Fruit fly (Drosophila melanogaster) whole organism, wandering third instar larva: Measurements from ENCODE around the gene sba.
A peak's percentile ranks its signal among the peaks of the same experiment; 100 is the strongest.

Source experiments
- Abd-B ChIP-seq: fragments of >200 bp; optimal IDR thresholded peaks from 2 replicates; lab custom pipeline; 2017; ENCODE audit warnings: missing biosample characterization, missing genetic modification characterization
- CG32264 ChIP-seq: fragments of 200-800 bp; sonication (Bioruptor generic); optimal IDR thresholded peaks from 2 replicates; lab custom pipeline; 2016; ENCODE audit warnings: missing biosample characterization, missing genetic modification characterization
- CG9705 ChIP-seq: fragments of 200-800 bp; sonication (Bioruptor generic); optimal IDR thresholded peaks from 2 replicates; lab custom pipeline; 2018; ENCODE audit warnings: missing biosample characterization, mild to moderate bottlenecking, missing genetic modification characterization
- CrebA ChIP-seq: fragments of 200-800 bp; sonication (Bioruptor generic); optimal IDR thresholded peaks from 2 replicates; lab custom pipeline; 2016; ENCODE audit warnings: missing biosample characterization, mild to moderate bottlenecking, missing genetic modification characterization, borderline replicate concordance
- Dfd ChIP-seq: fragments of >200 bp; optimal IDR thresholded peaks from 2 replicates; lab custom pipeline; 2017; ENCODE audit warnings: missing biosample characterization, missing genetic modification characterization
- Dif ChIP-seq: fragments of 200-275, 200-300 bp; sonication (Bioruptor generic); optimal IDR thresholded peaks from 2 replicates; lab custom pipeline; 2018; ENCODE audit warnings: missing biosample characterization, missing genetic modification characterization; ENCODE audit not compliant: partially characterized antibody
- GATAd ChIP-seq: sonication (Bioruptor generic); optimal IDR thresholded peaks from 2 replicates; lab custom pipeline; 2016; ENCODE audit warnings: missing biosample characterization, missing genetic modification characterization
- HLH106 ChIP-seq: fragments of 200-800 bp; optimal IDR thresholded peaks from 3 replicates; lab custom pipeline; 2019; ENCODE audit warnings: missing biosample characterization, mild to moderate bottlenecking, missing genetic modification characterization, moderate library complexity
- Hnf4 ChIP-seq: fragments of 200-800 bp; sonication (Bioruptor generic); optimal IDR thresholded peaks from 2 replicates; lab custom pipeline; 2016; ENCODE audit warnings: missing biosample characterization, mild to moderate bottlenecking, missing genetic modification characterization
- Hr78 ChIP-seq: fragments of >200 bp; optimal IDR thresholded peaks from 2 replicates; lab custom pipeline; 2017; ENCODE audit warnings: missing biosample characterization, missing genetic modification characterization
- Hr83 ChIP-seq: fragments of 200-300 bp; sonication (Bioruptor generic); optimal IDR thresholded peaks from 2 replicates; lab custom pipeline; 2016; ENCODE audit warnings: missing biosample characterization, mild to moderate bottlenecking, missing genetic modification characterization, moderate library complexity; ENCODE audit not compliant: poor library complexity, severe bottlenecking
- Jra ChIP-seq: sonication (Bioruptor generic); optimal IDR thresholded peaks from 2 replicates; lab custom pipeline; 2016; ENCODE audit warnings: missing biosample characterization, missing genetic modification characterization
- Mio ChIP-seq: sonication (Bioruptor generic); optimal IDR thresholded peaks from 2 replicates; lab custom pipeline; 2016; ENCODE audit warnings: missing biosample characterization, missing genetic modification characterization
- Myc ChIP-seq: fragments of >200 bp; optimal IDR thresholded peaks from 2 replicates; lab custom pipeline; 2017
- N ChIP-seq: fragments of >200 bp; optimal IDR thresholded peaks from 2 replicates; lab custom pipeline; 2018; ENCODE audit warnings: missing biosample characterization, missing external identifiers, missing genetic modification characterization
- OdsH ChIP-seq: fragments of 200-800 bp; sonication (Bioruptor generic); optimal IDR thresholded peaks from 2 replicates; lab custom pipeline; 2016; ENCODE audit warnings: missing biosample characterization, mild to moderate bottlenecking, missing genetic modification characterization
- Rel ChIP-seq, 2 experiments: fragments of 200-800 bp; sonication (Bioruptor generic) in 1 of 2; optimal IDR thresholded peaks; 2 replicates in 1 of 2; 3 replicates in 1 of 2; lab custom pipeline; 2016 to 2019; ENCODE audit warnings: mild to moderate bottlenecking in 2 of 2, missing biosample characterization in 2 of 2, missing genetic modification characterization in 2 of 2, moderate library complexity in 1 of 2
- Sp1 ChIP-seq: fragments of 200-800 bp; sonication (Bioruptor generic); optimal IDR thresholded peaks from 3 replicates; lab custom pipeline; 2019; ENCODE audit warnings: missing biosample characterization, mild to moderate bottlenecking, missing genetic modification characterization, moderate library complexity
- Vsx2 ChIP-seq: fragments of 200-300, 225-300 bp; sonication (Bioruptor generic); optimal IDR thresholded peaks from 2 replicates; lab custom pipeline; 2018; ENCODE audit warnings: missing biosample characterization, missing genetic modification characterization; ENCODE audit not compliant: partially characterized antibody
- br ChIP-seq: fragments of 200-800 bp; sonication (Bioruptor generic); optimal IDR thresholded peaks from 2 replicates; lab custom pipeline; 2016; ENCODE audit warnings: missing biosample characterization, missing genetic modification characterization
- brk ChIP-seq: fragments of 200-800 bp; sonication (Bioruptor generic); optimal IDR thresholded peaks from 2 replicates; lab custom pipeline; 2016; ENCODE audit warnings: missing biosample characterization, mild to moderate bottlenecking, missing genetic modification characterization
- dl ChIP-seq, 2 experiments: fragments of 175-275, 200-275 bp in 1 of 2; fragments of 200-275 bp in 1 of 2; sonication (Bioruptor generic); optimal IDR thresholded peaks; lab custom pipeline; 2018; ENCODE audit warnings: mild to moderate bottlenecking in 2 of 2, missing biosample characterization in 2 of 2, missing genetic modification characterization in 2 of 2, moderate library complexity in 2 of 2; ENCODE audit not compliant: partially characterized antibody in 2 of 2, insufficient read depth in 1 of 2
- dmrt93B ChIP-seq: fragments of 200-800 bp; sonication (Bioruptor generic); optimal IDR thresholded peaks from 2 replicates; lab custom pipeline; 2018; ENCODE audit warnings: missing biosample characterization, mild to moderate bottlenecking, missing genetic modification characterization
- dsf ChIP-seq: sonication (Bioruptor generic); optimal IDR thresholded peaks from 2 replicates; lab custom pipeline; 2016; ENCODE audit warnings: missing biosample characterization, missing genetic modification characterization, borderline replicate concordance
- ey ChIP-seq: fragments of 200-800 bp; sonication (Bioruptor generic); optimal IDR thresholded peaks from 2 replicates; lab custom pipeline; 2016; ENCODE audit warnings: missing biosample characterization, missing genetic modification characterization
- foxo ChIP-seq, 2 experiments: fragments of 200-800 bp; sonication (Bioruptor generic); optimal IDR thresholded peaks; 2 replicates in 1 of 2; 3 replicates in 1 of 2; lab custom pipeline; 2016 to 2017; ENCODE audit warnings: missing biosample characterization in 2 of 2, missing genetic modification characterization in 2 of 2
- fru ChIP-seq: fragments of 200-800 bp; sonication (Bioruptor generic); optimal IDR thresholded peaks from 3 replicates; lab custom pipeline; 2016; ENCODE audit warnings: missing biosample characterization, mild to moderate bottlenecking, missing genetic modification characterization
- h ChIP-seq: fragments of 200-800 bp; sonication (Bioruptor generic); optimal IDR thresholded peaks from 3 replicates; lab custom pipeline; 2016; ENCODE audit warnings: missing biosample characterization, mild to moderate bottlenecking, missing genetic modification characterization
- jim ChIP-seq: fragments of 175-275, 200-325 bp; sonication (Bioruptor generic); optimal IDR thresholded peaks from 2 replicates; lab custom pipeline; 2016; ENCODE audit warnings: missing biosample characterization, mild to moderate bottlenecking, missing genetic modification characterization
- lola ChIP-seq: fragments of >200 bp; optimal IDR thresholded peaks from 2 replicates; lab custom pipeline; 2017; ENCODE audit warnings: missing biosample characterization, missing genetic modification characterization
- pan ChIP-seq: fragments of >200 bp; optimal IDR thresholded peaks from 2 replicates; lab custom pipeline; 2017
- psq ChIP-seq: fragments of 200-800 bp; sonication (Bioruptor generic); optimal IDR thresholded peaks from 3 replicates; lab custom pipeline; 2017; ENCODE audit warnings: missing biosample characterization, mild to moderate bottlenecking, missing genetic modification characterization, moderate library complexity
- rgr ChIP-seq: fragments of 200-800 bp; sonication (Bioruptor generic); optimal IDR thresholded peaks from 3 replicates; lab custom pipeline; 2016; ENCODE audit warnings: missing biosample characterization, mild to moderate bottlenecking, missing genetic modification characterization
- sage ChIP-seq: fragments of 200-800 bp; sonication (Bioruptor generic); optimal IDR thresholded peaks from 2 replicates; lab custom pipeline; 2016; ENCODE audit warnings: missing biosample characterization, mild to moderate bottlenecking, missing genetic modification characterization
- sv ChIP-seq: fragments of 200-800 bp; sonication (Bioruptor generic); optimal IDR thresholded peaks from 3 replicates; lab custom pipeline; 2016; ENCODE audit warnings: missing biosample characterization, missing genetic modification characterization
- tai ChIP-seq: sonication (Bioruptor generic); optimal IDR thresholded peaks from 2 replicates; lab custom pipeline; 2016; ENCODE audit warnings: missing biosample characterization, missing genetic modification characterization
- usp ChIP-seq: fragments of >200 bp; optimal IDR thresholded peaks from 2 replicates; lab custom pipeline; 2017; ENCODE audit warnings: missing biosample characterization, missing genetic modification characterization
- woc ChIP-seq: sonication (Bioruptor generic); optimal IDR thresholded peaks from 2 replicates; lab custom pipeline; 2016; ENCODE audit warnings: missing biosample characterization, mild to moderate bottlenecking, missing genetic modification characterization

sba gene

DNA sequence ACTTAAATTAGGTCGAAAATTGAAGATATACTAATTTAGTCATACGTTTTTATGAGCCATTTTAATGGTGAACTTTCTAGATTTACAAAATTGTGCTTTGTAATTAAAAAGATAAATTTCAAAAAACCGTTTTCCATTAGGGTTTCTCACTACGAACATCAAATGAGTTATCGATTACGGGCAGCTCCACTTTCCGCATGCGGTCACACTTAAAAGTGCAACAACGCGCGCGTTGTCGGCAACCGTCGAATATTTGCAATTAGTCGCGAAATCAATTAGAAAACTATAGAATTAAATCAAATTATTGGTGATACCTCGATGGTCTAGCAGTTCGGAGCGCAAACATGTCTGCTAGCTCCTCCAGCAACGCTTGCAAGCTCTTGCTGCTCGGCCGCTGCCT, 1.4 kb upstream of the sba start, which contains the start of gene Ndc1:
Gene Ndc1 (plus strand): TSS at position 200 of the 400 bp plus-strand sequence.
- TF ChIP-seq Dif (GFP tag; lab: Kevin White, UChicago) (no peak), Hnf4 (GFP tag; lab: Kevin White, UChicago) (no peak), Rel (GFP tag; optimal IDR thresholded peaks at IDR 0.05; lab: Kevin White, UChicago) (no peak), Rel (tag; optimal IDR thresholded peaks at IDR 0.05; lab: Kevin White, UChicago) (no peak), usp (no peak), Dfd (GFP tag; lab: Kevin White, UChicago) (no peak), ey (GFP tag; lab: Kevin White, UChicago) (no peak), Sp1 (no peak), dl (GFP tag; optimal IDR thresholded peaks at IDR 0.05; lab: Kevin White, UChicago; ENCODE audit: insufficient read depth in 1 of 2, partially characterized antibody in 2 of 2) (no peak)

DNA sequence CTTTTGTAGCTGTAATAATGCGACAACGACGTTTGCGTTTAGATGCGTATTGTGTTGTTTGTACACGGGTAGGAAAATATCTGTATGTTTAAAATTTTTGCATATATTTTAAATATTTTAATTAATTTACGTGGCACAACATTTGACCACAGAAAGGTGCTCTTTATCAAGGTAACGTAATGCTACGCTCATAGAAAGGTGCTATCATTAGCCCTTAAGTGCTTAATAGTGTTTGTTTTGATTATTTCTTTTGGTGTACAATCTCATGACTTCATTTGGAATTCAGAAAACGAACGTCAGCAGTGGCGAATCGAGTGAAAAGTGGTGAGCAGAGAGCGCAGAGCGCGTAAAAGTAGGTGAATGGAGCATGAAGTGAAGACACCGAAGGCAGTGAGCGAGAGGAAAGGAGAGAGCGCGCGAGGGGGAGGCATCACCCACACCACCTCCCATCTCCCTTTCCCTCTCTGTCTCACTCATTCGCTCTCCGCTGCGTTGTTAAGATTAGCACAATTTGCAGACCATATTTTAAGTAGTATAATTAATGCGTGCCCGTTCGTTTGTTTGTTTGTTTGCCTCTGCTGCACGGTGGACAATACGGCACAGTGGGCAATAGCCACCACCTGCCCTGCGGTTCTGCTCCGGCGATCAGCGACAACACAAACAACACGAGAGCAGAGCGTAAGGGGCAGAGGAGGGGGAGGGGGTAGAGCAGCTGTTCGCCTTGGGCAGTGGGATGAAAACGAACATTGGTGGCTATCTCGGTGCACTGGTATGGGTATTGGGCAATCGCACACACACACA, 872 bp downstream of the sba start:
- TF ChIP-seq ey (GFP tag; lab: Kevin White, UChicago) = no peak
- no peak for TF ChIP-seq usp
- no peak for TF ChIP-seq Abd-B (GFP tag; lab: Kevin White, UChicago)
- no peak for TF ChIP-seq CG9705 (GFP tag; lab: Kevin White, UChicago)
- no peak for TF ChIP-seq CG32264 (GFP tag; lab: Kevin White, UChicago)
- no peak for TF ChIP-seq dsf
- TF ChIP-seq fru (GFP tag; lab: Kevin White, UChicago) = no peak
- no peak for TF ChIP-seq lola (GFP tag; lab: Kevin White, UChicago)
- TF ChIP-seq dl (GFP tag; optimal IDR thresholded peaks at IDR 0.05; lab: Kevin White, UChicago; ENCODE audit: insufficient read depth in 1 of 2, partially characterized antibody in 2 of 2) = peak in 1 of 2 experiments; percentile 67
- TF ChIP-seq br (GFP tag; lab: Kevin White, UChicago) = peak; percentile 27
- TF ChIP-seq Mio = no peak
- peak; percentile 54 for TF ChIP-seq rgr
- TF ChIP-seq Hr78 = no peak
- peak; percentile 75 for TF ChIP-seq Dif (GFP tag; lab: Kevin White, UChicago)
- peak in 1 of 2 experiments; percentile 45 for TF ChIP-seq foxo (GFP tag; optimal IDR thresholded peaks at IDR 0.05; lab: Kevin White, UChicago)
- TF ChIP-seq Myc (lab: Kevin White, UChicago) = no peak
- no peak for TF ChIP-seq Hr83 (GFP tag; lab: Kevin White, UChicago)
- TF ChIP-seq Hnf4 (GFP tag; lab: Kevin White, UChicago) = no peak
- TF ChIP-seq woc = no peak
- TF ChIP-seq Sp1 = no peak
- no peak for TF ChIP-seq Rel (GFP tag; optimal IDR thresholded peaks at IDR 0.05; lab: Kevin White, UChicago)
- TF ChIP-seq Rel (tag; optimal IDR thresholded peaks at IDR 0.05; lab: Kevin White, UChicago) = no peak
- no peak for TF ChIP-seq sv (GFP tag; lab: Kevin White, UChicago)
- TF ChIP-seq Dfd (GFP tag; lab: Kevin White, UChicago) = no peak
- no peak for TF ChIP-seq dmrt93B (GFP tag; lab: Kevin White, UChicago)
- no peak for TF ChIP-seq OdsH (GFP tag; lab: Kevin White, UChicago)
- no peak for TF ChIP-seq jim
- peak; percentile 18 for TF ChIP-seq psq (GFP tag; lab: Kevin White, UChicago)
- TF ChIP-seq Vsx2 = no peak
- peak; percentile 50 for TF ChIP-seq HLH106 (tag; lab: Kevin White, UChicago)
- peak; percentile 38 for TF ChIP-seq h (GFP tag; lab: Kevin White, UChicago)
- no peak for TF ChIP-seq GATAd (GFP tag; lab: Kevin White, UChicago)
- no peak for TF ChIP-seq tai
- TF ChIP-seq brk = no peak
- no peak for TF ChIP-seq CrebA (GFP tag; lab: Kevin White, UChicago)
- TF ChIP-seq sage = no peak
- no peak for TF ChIP-seq N
- no peak for TF ChIP-seq Jra (GFP tag; lab: Kevin White, UChicago)
- TF ChIP-seq pan (lab: Kevin White, UChicago) = no peak
